Worm (Caenorhabditis elegans) whole organism, late embryonic: ENCODE results near the gene mrpl-44.

Experiments
- ahr-1 ChIP-seq: sonication (generic microtip); optimal IDR thresholded peaks from 2 replicates; lab custom pipeline; 2016; ENCODE audit warnings: missing genetic modification characterization, missing compliant biosample characterization
- ama-1 ChIP-seq: fragments of 150-350 bp; optimal IDR thresholded peaks from 2 replicates; lab custom pipeline; 2014
- elt-2 ChIP-seq: sonication (generic microtip); optimal IDR thresholded peaks from 2 replicates; lab custom pipeline; 2016; ENCODE audit warnings: missing genetic modification reagents, missing genetic modification characterization, missing compliant biosample characterization
- nhr-11 ChIP-seq: fragments of 150-350 bp; optimal IDR thresholded peaks from 2 replicates; lab custom pipeline; 2014; ENCODE audit warnings: missing biosample characterization, missing genetic modification characterization

ce11 chrIII:9069712-9070111 lies 19.5 kb downstream of the mrpl-44 start:
- no peak for TF ChIP-seq nhr-11 (tag; lab: Kevin White, UChicago)
- TF ChIP-seq elt-2, result no peak
- TF ChIP-seq ama-1, result no peak
- TF ChIP-seq ahr-1 (tag; lab: Kevin White, UChicago), result no peak
